Worm (Caenorhabditis elegans): Measurements from ENCODE around the gene F54D12.2.

ce11 chrII:1444911-1445310, 46.4 kb downstream of the F54D12.2 start, which contains the start of gene scl-17:
- TF ChIP-seq nhr-77 (tag; optimal IDR thresholded peaks at IDR 0.05) (no peak), fkh-10 (GFP tag; optimal IDR thresholded peaks at IDR 0.05) (no peak), aly-2 (tag; optimal IDR thresholded peaks at IDR 0.05) (no peak), snpc-1.2 (GFP tag; IDR thresholded peaks at IDR 0.05) (no peak)
